Worm (Caenorhabditis elegans): Measurements from ENCODE around the gene F32D8.15.

Gene F32D8.15

DNA sequence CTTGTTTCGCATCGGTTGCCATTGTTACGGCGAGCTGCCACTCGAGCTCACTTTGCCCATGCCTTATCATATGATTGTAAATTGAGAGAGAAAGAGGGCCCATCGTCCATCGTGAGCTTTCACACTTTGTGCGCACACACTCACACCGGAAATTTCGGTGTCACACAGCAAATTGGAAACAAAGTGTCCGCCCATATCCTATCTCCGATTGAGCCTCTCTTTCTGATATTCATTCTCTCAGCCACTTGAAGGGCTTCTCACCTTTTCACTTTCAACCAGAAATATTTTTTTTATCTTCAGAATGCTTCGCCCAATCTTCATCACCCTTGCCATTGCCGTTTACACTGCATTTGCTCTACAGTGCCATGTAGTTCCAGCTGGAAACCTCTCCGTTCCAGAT, 25.7 kb downstream of the F32D8.15 start, which contains the start of gene F58B4.3:
Gene F58B4.3, plus strand, starts transcription at position 301 of the 400 bp plus-strand sequence.
- TF ChIP-seq fkh-8 (tag; optimal IDR thresholded peaks at IDR 0.05) (peak; percentile 64), elt-2 (tag; optimal IDR thresholded peaks at IDR 0.05) (no peak), efl-1 (optimal IDR thresholded peaks at IDR 0.05) (no peak), efl-1 (GFP tag; optimal IDR thresholded peaks at IDR 0.05 in 1 of 2) (no peak), unc-86 (tag; optimal IDR thresholded peaks at IDR 0.05) (no peak), pax-3 (tag; optimal IDR thresholded peaks at IDR 0.05) (peak; percentile 31), nhr-71 (tag; optimal IDR thresholded peaks at IDR 0.05) (peak; percentile 16)

DNA sequence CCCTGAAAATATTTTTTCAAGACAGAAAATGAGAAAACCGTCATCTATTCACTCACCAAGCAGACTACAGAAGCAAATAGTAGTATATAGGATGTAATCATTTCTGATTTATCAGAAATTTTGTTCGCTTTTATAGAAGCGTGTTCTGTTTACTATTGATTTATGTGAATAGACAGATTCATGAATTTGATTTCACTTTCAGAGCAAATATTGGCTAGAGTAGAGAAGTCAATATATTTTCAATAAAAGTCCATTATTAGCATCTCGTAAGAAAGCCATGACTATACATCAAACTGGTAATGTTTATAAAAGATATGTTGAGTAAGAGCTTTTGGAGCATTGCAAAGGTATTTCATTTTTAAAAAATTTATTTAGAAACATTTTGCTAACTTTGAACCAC, 27.3 kb downstream of the F32D8.15 start, which contains the start of gene scvp-1:
Gene scvp-1, minus strand, starts transcription at position 101 of the 400 bp plus-strand sequence.
- TF ChIP-seq grh-1 (GFP tag; IDR thresholded peaks at IDR 0.05) (no peak), lin-13 (GFP tag; optimal IDR thresholded peaks at IDR 0.05) (no peak), Y116A8C.19 (tag; optimal IDR thresholded peaks at IDR 0.05; ENCODE audit: borderline replicate concordance) (no peak)

DNA sequence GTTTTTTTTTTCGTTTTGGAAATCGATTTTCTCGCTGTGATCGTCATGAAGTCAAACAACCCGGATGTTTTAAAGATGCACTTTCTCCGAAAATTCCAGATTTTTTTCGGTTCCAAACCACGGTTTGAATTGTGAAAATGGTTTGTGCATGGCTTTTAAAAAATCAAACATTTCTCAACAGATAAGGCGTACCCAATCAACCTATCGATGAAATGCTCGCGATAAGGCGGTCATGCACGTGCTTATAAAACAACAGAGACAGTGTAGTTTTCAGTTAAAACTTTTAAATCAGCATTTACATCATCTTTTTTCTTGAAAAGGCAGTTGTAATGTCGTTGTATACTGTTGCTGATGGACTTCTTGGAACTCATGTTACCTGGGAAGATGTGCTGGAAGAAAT, 28.6 kb downstream of the F32D8.15 start, which contains the start of gene F58B4.5:
Gene F58B4.5, plus strand, starts transcription at position 283 of the 400 bp plus-strand sequence.
- TF ChIP-seq elt-2 (tag; optimal IDR thresholded peaks at IDR 0.05) (peak; percentile 89), nhr-20 (tag; optimal IDR thresholded peaks at IDR 0.05) (peak; percentile 51), C04F5.9 (tag; optimal IDR thresholded peaks at IDR 0.05) (no peak), lin-35 (GFP tag; optimal IDR thresholded peaks at IDR 0.05) (peak in 1 of 2 experiments; percentile 19), hlh-17 (GFP tag; optimal IDR thresholded peaks at IDR 0.05; ENCODE audit: borderline replicate concordance) (no peak), efl-1 (optimal IDR thresholded peaks at IDR 0.05) (no peak), efl-1 (GFP tag; optimal IDR thresholded peaks at IDR 0.05 in 1 of 2) (peak in 1 of 2 experiments; percentile 43)

DNA sequence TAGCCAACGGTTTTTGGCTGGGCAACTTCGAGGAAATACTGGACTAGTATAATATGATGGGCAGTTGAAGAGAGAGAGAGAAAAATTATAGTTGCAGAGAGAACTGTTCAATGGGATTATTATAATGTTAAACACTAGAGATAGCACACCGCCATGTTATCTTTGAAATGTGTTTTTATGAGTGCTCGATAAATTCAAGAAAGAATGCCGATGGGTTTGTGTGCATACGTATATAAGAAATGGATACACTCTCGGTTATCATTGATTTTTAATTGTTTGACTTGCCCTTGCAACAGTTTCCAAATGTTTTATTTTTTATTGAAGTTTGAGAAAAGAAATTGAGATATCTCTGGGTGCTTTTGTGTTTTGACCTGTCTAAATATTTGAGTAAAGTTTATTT, 32.8 kb downstream of the F32D8.15 start, which contains the start of gene F17C11.12:
Gene F17C11.12, minus strand, starts transcription at position 240 of the 400 bp plus-strand sequence.
- TF ChIP-seq nhr-20 (tag; optimal IDR thresholded peaks at IDR 0.05): peak; percentile 1
- peak; percentile 83 for TF ChIP-seq elt-2 (tag; optimal IDR thresholded peaks at IDR 0.05)
- TF ChIP-seq fkh-4 (tag; optimal IDR thresholded peaks at IDR 0.05; ENCODE audit: borderline replicate concordance): no peak

DNA sequence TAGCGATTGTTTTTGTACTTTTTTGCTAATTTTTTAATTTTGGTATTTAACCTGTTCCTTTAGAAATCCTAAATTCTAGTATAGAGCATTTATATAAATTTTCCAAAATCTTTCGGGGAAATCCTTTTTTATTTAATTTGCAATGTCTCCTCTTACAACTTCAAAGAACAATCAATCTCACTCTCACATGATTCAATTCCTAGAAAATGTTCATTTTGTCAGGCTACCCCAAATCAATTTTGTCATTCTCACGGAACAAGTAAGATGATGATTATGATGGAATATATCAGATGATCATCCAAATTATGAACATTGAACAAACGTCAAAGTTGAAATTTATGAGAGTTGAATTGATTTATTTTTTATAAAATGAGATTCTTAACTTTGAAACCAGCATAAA, 33.4 kb downstream of the F32D8.15 start:
- TF ChIP-seq skn-1 (tag; optimal IDR thresholded peaks at IDR 0.05) (peak; percentile 64), dpl-1 (GFP tag; optimal IDR thresholded peaks at IDR 0.05) (peak in 1 of 3 experiments; percentile 2), snpc-4 (tag; optimal IDR thresholded peaks at IDR 0.05) (no peak), ceh-82 (tag; optimal IDR thresholded peaks at IDR 0.05) (no peak), nhr-84 (tag; optimal IDR thresholded peaks at IDR 0.05) (no peak), dsc-1 (tag; optimal IDR thresholded peaks at IDR 0.05) (peak; percentile 69), unc-98 (GFP tag; IDR thresholded peaks at IDR 0.05) (no peak), vab-15 (tag; optimal IDR thresholded peaks at IDR 0.05) (no peak), swsn-7 (tag; optimal IDR thresholded peaks at IDR 0.05) (peak; percentile 30), unc-130 (tag; optimal IDR thresholded peaks at IDR 0.05) (no peak), C16A3.4 (tag; optimal IDR thresholded peaks at IDR 0.05) (no peak), nhr-76 (tag; optimal IDR thresholded peaks at IDR 0.05) (no peak), mep-1 (tag; optimal IDR thresholded peaks at IDR 0.05) (peak; percentile 30), ceh-90 (tag; optimal IDR thresholded peaks at IDR 0.05) (no peak), sup-37 (GFP tag; optimal IDR thresholded peaks at IDR 0.05) (no peak), ceh-63 (GFP tag; optimal IDR thresholded peaks at IDR 0.05) (no peak), efl-3 (GFP tag; optimal IDR thresholded peaks at IDR 0.05) (no peak), nhr-19 (GFP tag; conservative IDR thresholded peaks at IDR 0.05) (peak; percentile 88), fkh-10 (GFP tag; optimal IDR thresholded peaks at IDR 0.05) (peak; percentile 92), ceh-8 (GFP tag; optimal IDR thresholded peaks at IDR 0.05) (peak; percentile 44), alr-1 (tag; optimal IDR thresholded peaks at IDR 0.05; ENCODE audit: borderline replicate concordance) (no peak), nhr-77 (tag; optimal IDR thresholded peaks at IDR 0.05) (no peak), blmp-1 (tag; optimal IDR thresholded peaks at IDR 0.05) (no peak), nhr-237 (tag; optimal IDR thresholded peaks at IDR 0.05) (no peak), lin-35 (GFP tag; optimal IDR thresholded peaks at IDR 0.05) (peak in 1 of 2 experiments; percentile 27), F16B12.6 (tag; optimal IDR thresholded peaks at IDR 0.05) (no peak), nhr-20 (tag; optimal IDR thresholded peaks at IDR 0.05) (peak; percentile 70), lin-15B (tag; optimal IDR thresholded peaks at IDR 0.05) (no peak), grh-1 (GFP tag; IDR thresholded peaks at IDR 0.05) (no peak), nhr-47 (tag; optimal IDR thresholded peaks at IDR 0.05) (peak; percentile 73), lsy-2 (tag; optimal IDR thresholded peaks at IDR 0.05) (peak; percentile 26 to 65), mef-2 (tag; optimal IDR thresholded peaks at IDR 0.05) (no peak)
